Worm (Caenorhabditis elegans) whole organism, L2 larva: ENCODE data around the gene C35B1.7.

Experiments
- C34F6.9 ChIP-seq: fragments of 150-350 bp; optimal IDR thresholded peaks from 2 replicates; lab custom pipeline; 2014; ENCODE audit warnings: missing biosample characterization, missing genetic modification characterization
- F13H6.1 ChIP-seq: sonication (generic microtip); optimal IDR thresholded peaks from 2 replicates; lab custom pipeline; 2016; ENCODE audit warnings: missing genetic modification characterization, missing compliant biosample characterization
- R02D3.7 ChIP-seq: fragments of 150-350 bp; optimal IDR thresholded peaks from 2 replicates; lab custom pipeline; 2014; ENCODE audit warnings: missing biosample characterization, missing genetic modification characterization
- ZK546.5 ChIP-seq: sonication (generic microtip); optimal IDR thresholded peaks from 2 replicates; lab custom pipeline; 2017; ENCODE audit warnings: missing biosample characterization, missing genetic modification characterization
- alr-1 ChIP-seq: fragments of 150-350 bp; optimal IDR thresholded peaks from 2 replicates; lab custom pipeline; 2014; ENCODE audit warnings: missing biosample characterization, missing genetic modification characterization
- aly-2 ChIP-seq: fragments of 150-350 bp; optimal IDR thresholded peaks from 2 replicates; lab custom pipeline; 2014; ENCODE audit warnings: missing biosample characterization, missing genetic modification characterization
- ama-1 ChIP-seq: fragments of 150-350 bp; optimal IDR thresholded peaks from 2 replicates; lab custom pipeline; 2018; ENCODE audit warnings: inconsistent platforms
- blmp-1 ChIP-seq: sonication (generic microtip); optimal IDR thresholded peaks from 2 replicates; lab custom pipeline; 2017; ENCODE audit warnings: missing genetic modification characterization, mild to moderate bottlenecking, missing compliant biosample characterization, antibody characterized with exemption, moderate library complexity; ENCODE audit not compliant: insufficient read depth
- ceh-16 ChIP-seq: fragments of 150-350 bp; optimal IDR thresholded peaks from 2 replicates; lab custom pipeline; 2014; ENCODE audit warnings: missing biosample characterization, missing genetic modification characterization
- crh-2 ChIP-seq: sonication (generic microtip); optimal IDR thresholded peaks from 2 replicates; lab custom pipeline; 2017; ENCODE audit warnings: missing biosample characterization, missing genetic modification characterization
- dmd-4 ChIP-seq: sonication (generic microtip); optimal IDR thresholded peaks from 2 replicates; lab custom pipeline; 2017; ENCODE audit warnings: missing biosample characterization, missing genetic modification characterization
- egl-27 ChIP-seq: sonication (generic microtip); optimal IDR thresholded peaks from 3 replicates; lab custom pipeline; 2017; ENCODE audit warnings: missing biosample characterization, missing genetic modification reagents, missing genetic modification characterization
- elt-1 ChIP-seq: fragments of 150-350 bp; optimal IDR thresholded peaks from 2 replicates; lab custom pipeline; 2014; ENCODE audit warnings: missing biosample characterization, missing genetic modification characterization
- elt-3 ChIP-seq: sonication (generic microtip); optimal IDR thresholded peaks from 2 replicates; lab custom pipeline; 2017; ENCODE audit warnings: missing biosample characterization, missing genetic modification characterization
- fos-1 ChIP-seq: fragments of 150-350 bp; optimal IDR thresholded peaks from 2 replicates; lab custom pipeline; 2014; ENCODE audit warnings: missing biosample characterization, missing genetic modification characterization
- gmeb-1 ChIP-seq: fragments of 150-350 bp; optimal IDR thresholded peaks from 2 replicates; lab custom pipeline; 2014; ENCODE audit warnings: missing biosample characterization, missing genetic modification characterization
- lin-11 ChIP-seq: fragments of 150-350 bp; sonication (generic microtip); optimal IDR thresholded peaks from 2 replicates; lab custom pipeline; 2014; ENCODE audit warnings: missing biosample characterization, missing genetic modification characterization, inconsistent platforms, mixed read lengths
- lin-13 ChIP-seq: fragments of 150-350 bp; optimal IDR thresholded peaks from 2 replicates; lab custom pipeline; 2014; ENCODE audit warnings: missing biosample characterization, missing genetic modification reagents, missing genetic modification characterization
- lin-39 ChIP-seq: fragments of 150-350 bp; optimal IDR thresholded peaks from 2 replicates; lab custom pipeline; 2014; ENCODE audit warnings: missing biosample characterization, missing genetic modification reagents, missing genetic modification characterization
- lsy-2 ChIP-seq, 2 experiments: fragments of 150-350 bp in 1 of 2; sonication (generic microtip) in 1 of 2; optimal IDR thresholded peaks; 2 replicates each; lab custom pipeline; 2014 to 2017; ENCODE audit warnings: missing biosample characterization in 2 of 2, missing genetic modification characterization in 2 of 2
- mab-5 ChIP-seq: fragments of 150-350 bp; optimal IDR thresholded peaks from 2 replicates; lab custom pipeline; 2014; ENCODE audit warnings: missing biosample characterization, missing genetic modification characterization
- mbf-1 ChIP-seq: sonication (generic microtip); optimal IDR thresholded peaks from 2 replicates; lab custom pipeline; 2017; ENCODE audit warnings: missing biosample characterization, missing genetic modification characterization
- mdl-1 ChIP-seq, 2 experiments: fragments of 150-350 bp in 1 of 2; sonication (generic microtip) in 1 of 2; optimal IDR thresholded peaks; 2 replicates each; lab custom pipeline; 2017; ENCODE audit warnings: missing biosample characterization in 2 of 2, missing genetic modification characterization in 2 of 2
- nhr-10 ChIP-seq: sonication (generic microtip); optimal IDR thresholded peaks from 2 replicates; lab custom pipeline; 2017; ENCODE audit warnings: missing biosample characterization, missing genetic modification characterization
- nhr-11 ChIP-seq: fragments of 150-350 bp; optimal IDR thresholded peaks from 2 replicates; lab custom pipeline; 2014; ENCODE audit warnings: missing biosample characterization, missing genetic modification characterization
- nhr-12 ChIP-seq: fragments of 150-350 bp; optimal IDR thresholded peaks from 2 replicates; lab custom pipeline; 2014; ENCODE audit warnings: missing biosample characterization, missing genetic modification characterization
- nhr-129 ChIP-seq: fragments of 150-350 bp; optimal IDR thresholded peaks from 2 replicates; lab custom pipeline; 2014; ENCODE audit warnings: missing biosample characterization, missing genetic modification characterization
- nhr-21 ChIP-seq: fragments of 150-350 bp; optimal IDR thresholded peaks from 2 replicates; lab custom pipeline; 2014; ENCODE audit warnings: missing biosample characterization, missing genetic modification characterization
- nhr-23 ChIP-seq: fragments of 150-350 bp; optimal IDR thresholded peaks from 2 replicates; lab custom pipeline; 2014; ENCODE audit warnings: missing biosample characterization, missing genetic modification reagents, missing genetic modification characterization
- nhr-237 ChIP-seq: fragments of 150-350 bp; optimal IDR thresholded peaks from 2 replicates; lab custom pipeline; 2014; ENCODE audit warnings: missing biosample characterization, missing genetic modification characterization
- nhr-25 ChIP-seq: fragments of 150-350 bp; sonication (generic microtip); optimal IDR thresholded peaks from 3 replicates; lab custom pipeline; 2014; ENCODE audit warnings: missing biosample characterization, missing genetic modification characterization
- nhr-6 ChIP-seq: fragments of 150-350 bp; optimal IDR thresholded peaks from 2 replicates; lab custom pipeline; 2014; ENCODE audit warnings: missing biosample characterization, missing genetic modification characterization
- peb-1 ChIP-seq: fragments of 150-350 bp; optimal IDR thresholded peaks from 2 replicates; lab custom pipeline; 2014; ENCODE audit warnings: missing biosample characterization, missing genetic modification characterization
- skn-1 ChIP-seq: sonication (generic microtip); optimal IDR thresholded peaks from 2 replicates; lab custom pipeline; 2017; ENCODE audit warnings: missing biosample characterization, missing genetic modification characterization
- sma-3 ChIP-seq: sonication (generic microtip); optimal IDR thresholded peaks from 2 replicates; lab custom pipeline; 2016; ENCODE audit warnings: missing genetic modification reagents, missing genetic modification characterization, missing compliant biosample characterization
- sma-9 ChIP-seq, 2 experiments: fragments of 150-350 bp in 1 of 2; sonication (generic microtip) in 1 of 2; optimal IDR thresholded peaks; 2 replicates each; lab custom pipeline; 2014 to 2016; ENCODE audit warnings: missing genetic modification characterization in 2 of 2, mild to moderate bottlenecking in 1 of 2, missing biosample characterization in 1 of 2, missing compliant biosample characterization in 1 of 2, missing genetic modification reagents in 1 of 2, moderate library complexity in 1 of 2
- snpc-4 ChIP-seq: fragments of 150-350 bp; optimal IDR thresholded peaks from 2 replicates; lab custom pipeline; 2014; ENCODE audit warnings: missing biosample characterization, missing genetic modification characterization
- unc-39 ChIP-seq: fragments of 150-350 bp; optimal IDR thresholded peaks from 2 replicates; lab custom pipeline; 2014; ENCODE audit warnings: missing biosample characterization, missing genetic modification characterization
- unc-55 ChIP-seq: fragments of 150-350 bp; sonication (generic microtip); optimal IDR thresholded peaks from 3 replicates; lab custom pipeline; 2014; ENCODE audit warnings: missing biosample characterization, missing genetic modification reagents, missing genetic modification characterization
- unc-62 ChIP-seq: fragments of 150-350 bp; optimal IDR thresholded peaks from 2 replicates; lab custom pipeline; 2014; ENCODE audit warnings: missing biosample characterization, missing genetic modification reagents, missing genetic modification characterization
- zag-1 ChIP-seq: fragments of 150-350 bp; optimal IDR thresholded peaks from 2 replicates; lab custom pipeline; 2014; ENCODE audit warnings: missing biosample characterization, missing genetic modification characterization
- ztf-1 ChIP-seq: fragments of 200-800 bp; sonication (Bioruptor generic); conservative IDR thresholded peaks from 2 replicates; pipeline ENCODE4 v1.3.6; 2022; ENCODE audit warnings: missing genetic modification characterization, missing compliant biosample characterization
- ztf-11 ChIP-seq: sonication (generic microtip); optimal IDR thresholded peaks from 2 replicates; lab custom pipeline; 2017; ENCODE audit warnings: missing biosample characterization, missing genetic modification characterization
- ztf-4 ChIP-seq: fragments of 150-350 bp; optimal IDR thresholded peaks from 2 replicates; lab custom pipeline; 2014; ENCODE audit warnings: missing biosample characterization, missing genetic modification characterization

The C35B1.7 gene

DNA sequence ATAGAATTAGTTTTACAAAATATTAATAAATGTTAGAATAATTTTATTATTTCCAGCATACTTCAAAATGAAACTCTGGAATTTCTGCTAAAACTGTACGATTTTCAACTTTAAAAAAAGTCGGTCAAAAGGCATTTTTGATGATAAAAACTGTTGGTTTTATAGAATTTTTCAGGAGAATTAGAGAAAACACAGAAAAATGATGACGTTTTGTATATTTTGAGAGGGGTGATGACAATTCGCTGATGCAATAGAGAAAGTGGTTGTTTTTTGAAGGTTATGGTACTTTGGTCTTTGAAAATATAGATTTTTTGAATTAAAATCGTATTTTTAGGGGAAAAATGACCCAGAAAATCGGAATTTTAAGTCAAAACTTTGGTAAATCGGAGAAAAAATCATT lies 23.8 kb upstream of the C35B1.7 start (continued):
- TF ChIP-seq sma-3 (GFP tag; lab: Kevin White, UChicago) (peak; percentile 45), nhr-21 (tag; lab: Kevin White, UChicago) (no peak), ama-1 (no peak), nhr-25 (peak; percentile 14), nhr-11 (tag; lab: Kevin White, UChicago) (no peak), nhr-10 (tag; lab: Kevin White, UChicago) (no peak), nhr-23 (tag; lab: Kevin White, UChicago) (no peak), nhr-12 (tag; lab: Kevin White, UChicago) (no peak), unc-55 (no peak), fos-1 (tag; lab: Kevin White, UChicago) (peak; percentile 72), zag-1 (no peak), blmp-1 (tag; lab: Kevin White, UChicago) (peak; percentile 26), mab-5 (tag; lab: Kevin White, UChicago) (no peak)
- TF ChIP-seq, all 48 proteins: peak for 10

DNA sequence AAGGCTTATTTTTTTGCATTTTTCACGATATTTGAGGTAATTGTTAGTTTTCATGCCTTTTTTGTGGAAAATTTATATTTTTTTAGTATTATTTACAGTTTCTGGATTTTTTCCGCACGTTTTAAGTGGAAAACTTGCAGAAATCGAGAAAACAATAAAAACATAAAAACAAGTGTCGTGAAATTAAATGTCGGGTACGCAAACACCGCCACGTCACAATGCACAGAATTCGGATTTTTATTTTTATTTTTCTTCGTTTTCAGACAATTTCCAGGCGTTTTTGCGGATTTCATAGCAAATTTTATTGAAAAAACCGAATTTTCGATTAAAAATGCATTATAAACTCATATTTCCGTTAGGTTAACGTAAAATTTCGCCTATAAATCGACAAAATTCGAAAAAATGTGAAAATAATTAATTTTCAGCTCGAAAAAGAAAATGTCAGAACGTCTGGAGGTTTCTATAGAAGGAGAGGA lies 23.0 kb upstream of the C35B1.7 start, which contains the start of gene C35B1.2:
C35B1.2 (plus strand) TSS at position 426 of the 476 bp plus-strand sequence.
- no peak for TF ChIP-seq blmp-1 (tag; lab: Kevin White, UChicago)
- TF ChIP-seq mab-5 (tag; lab: Kevin White, UChicago), result no peak
- peak; percentile 20 for TF ChIP-seq C34F6.9 (tag; lab: Kevin White, UChicago)
- TF ChIP-seq R02D3.7 (tag; lab: Kevin White, UChicago), result no peak
- TF ChIP-seq ZK546.5, result no peak
- no peak for TF ChIP-seq unc-39 (tag; lab: Kevin White, UChicago)
- no peak for TF ChIP-seq nhr-6 (tag; lab: Kevin White, UChicago)
- no peak for TF ChIP-seq F13H6.1 (tag; lab: Kevin White, UChicago)
- TF ChIP-seq unc-62, result no peak
- TF ChIP-seq lin-13, result no peak
- TF ChIP-seq lsy-2 (tag; optimal IDR thresholded peaks at IDR 0.05; lab: Kevin White, UChicago), result peak in 1 of 2 experiments; percentile 57
- TF ChIP-seq crh-2 (tag; lab: Kevin White, UChicago), result peak; percentile 61
- TF ChIP-seq dmd-4 (tag; lab: Kevin White, UChicago), result no peak
- TF ChIP-seq nhr-21 (tag; lab: Kevin White, UChicago), result no peak
- no peak for TF ChIP-seq mbf-1 (tag; lab: Kevin White, UChicago)
- no peak for TF ChIP-seq skn-1 (tag; lab: Kevin White, UChicago)
- TF ChIP-seq lin-11 (tag; lab: Kevin White, UChicago), result no peak
- TF ChIP-seq unc-55, result peak; percentile 39
- TF ChIP-seq snpc-4 (tag; lab: Kevin White, UChicago), result no peak
- TF ChIP-seq nhr-12 (tag; lab: Kevin White, UChicago), result no peak
- no peak for TF ChIP-seq alr-1 (tag; lab: Kevin White, UChicago)
- no peak for TF ChIP-seq nhr-237
- no peak for TF ChIP-seq ztf-11 (tag; lab: Kevin White, UChicago)
- peak; percentile 37 for TF ChIP-seq sma-3 (GFP tag; lab: Kevin White, UChicago)
- TF ChIP-seq lin-39, result no peak
- no peak for TF ChIP-seq nhr-10 (tag; lab: Kevin White, UChicago)
- no peak for TF ChIP-seq peb-1

DNA sequence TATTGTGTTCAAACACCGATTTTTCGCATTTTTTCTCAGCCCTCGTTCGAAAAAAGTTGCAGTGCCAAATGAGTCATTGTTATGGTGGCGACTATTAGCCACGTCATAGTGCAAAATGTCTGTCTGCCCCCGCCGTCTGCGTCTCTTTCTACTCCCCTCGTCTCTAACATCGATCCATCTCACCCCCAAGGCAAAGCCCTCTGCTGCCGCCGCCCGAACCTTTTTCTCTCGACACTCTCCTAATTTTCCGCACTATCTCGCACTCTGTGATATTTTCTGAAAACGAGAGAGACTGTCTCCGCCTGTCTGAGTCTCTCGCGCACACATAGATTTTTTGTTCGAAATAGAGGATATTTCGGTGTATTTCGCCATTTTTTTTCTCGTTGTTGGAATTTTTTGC lies 15.8 kb upstream of the C35B1.7 start:
- TF ChIP-seq nhr-11 (tag; lab: Kevin White, UChicago) (no peak), mab-5 (tag; lab: Kevin White, UChicago) (peak; percentile 23), snpc-4 (tag; lab: Kevin White, UChicago) (peak; percentile 49), blmp-1 (tag; lab: Kevin White, UChicago) (no peak), aly-2 (tag; lab: Kevin White, UChicago) (no peak), zag-1 (peak; percentile 54), crh-2 (tag; lab: Kevin White, UChicago) (peak; percentile 96), peb-1 (no peak), lsy-2 (tag; optimal IDR thresholded peaks at IDR 0.05; lab: Kevin White, UChicago) (peak; percentile 62 to 83), R02D3.7 (tag; lab: Kevin White, UChicago) (no peak), ztf-1 (GFP tag; lab: Robert Waterston, UW) (no peak), sma-3 (GFP tag; lab: Kevin White, UChicago) (peak; percentile 84), gmeb-1 (tag; lab: Kevin White, UChicago) (peak; percentile 67), nhr-25 (peak; percentile 51), nhr-10 (tag; lab: Kevin White, UChicago) (no peak), mdl-1 (tag; optimal IDR thresholded peaks at IDR 0.05; lab: Kevin White, UChicago) (peak in 1 of 2 experiments; percentile 58), elt-1 (tag; lab: Kevin White, UChicago) (no peak), ztf-4 (tag; lab: Kevin White, UChicago) (peak; percentile 55), sma-9 (GFP tag; optimal IDR thresholded peaks at IDR 0.05; lab: Kevin White, UChicago) (peak; percentile 89), sma-9 (tag; optimal IDR thresholded peaks at IDR 0.05; lab: Kevin White, UChicago) (no peak), unc-39 (tag; lab: Kevin White, UChicago) (no peak), nhr-129 (tag; lab: Kevin White, UChicago) (peak; percentile 69), dmd-4 (tag; lab: Kevin White, UChicago) (no peak), ama-1 (no peak), nhr-21 (tag; lab: Kevin White, UChicago) (peak; percentile 57), nhr-237 (peak; percentile 4), ceh-16 (tag; lab: Kevin White, UChicago) (no peak), lin-13 (peak; percentile 66), elt-3 (tag; lab: Kevin White, UChicago) (no peak), ztf-11 (tag; lab: Kevin White, UChicago) (no peak), skn-1 (tag; lab: Kevin White, UChicago) (no peak), F13H6.1 (tag; lab: Kevin White, UChicago) (peak; percentile 91), nhr-12 (tag; lab: Kevin White, UChicago) (no peak), C34F6.9 (tag; lab: Kevin White, UChicago) (peak; percentile 78), ZK546.5 (no peak), fos-1 (tag; lab: Kevin White, UChicago) (peak; percentile 90), nhr-6 (tag; lab: Kevin White, UChicago) (peak; percentile 44), egl-27 (tag; lab: Kevin White, UChicago) (peak; percentile 67)
